Fruit fly (Drosophila melanogaster): ENCODE measurements around the gene CG42710.

DNA sequence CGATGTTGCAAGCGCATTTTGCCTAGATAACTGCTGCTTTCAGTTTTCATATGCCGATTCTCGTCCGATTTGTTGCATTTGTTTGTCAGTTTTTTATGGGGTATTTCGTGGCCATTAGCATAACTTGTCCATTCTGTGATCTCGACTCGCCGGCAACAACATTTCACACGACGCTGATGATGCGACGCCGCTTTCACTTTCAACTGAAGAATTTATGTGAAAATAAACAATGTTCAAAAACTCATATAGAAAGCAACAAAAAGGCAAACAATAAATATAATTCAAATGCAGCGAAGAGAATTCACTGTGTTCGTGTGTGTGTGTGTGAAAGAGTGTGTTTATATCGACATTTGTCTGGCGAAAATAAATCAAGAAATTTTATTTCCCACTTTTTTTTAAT lies 47.3 kb downstream of the CG42710 start:
- TF ChIP-seq usp (GFP tag; optimal IDR thresholded peaks at IDR 0.05) (no peak), fru (GFP tag; optimal IDR thresholded peaks at IDR 0.05) (no peak), Dif (GFP tag; optimal IDR thresholded peaks at IDR 0.05; ENCODE audit: partially characterized antibody) (no peak), Vsx2 (GFP tag; optimal IDR thresholded peaks at IDR 0.05; ENCODE audit: partially characterized antibody) (no peak), sage (GFP tag; optimal IDR thresholded peaks at IDR 0.05) (no peak)

All from whole organism, wandering third instar larva.